Worm (Caenorhabditis elegans): ENCODE measurements around the gene lbp-8.

Gene lbp-8

ce11 chrV:13876529-13876928, 14.0 kb upstream of the lbp-8 start, which contains the start of gene T22G5.1:
TSS of gene T22G5.1 (plus strand) at chrV:13876829.
- TF ChIP-seq attf-5 (GFP tag; optimal IDR thresholded peaks at IDR 0.05): no peak
- TF ChIP-seq K11D2.4 (GFP tag; IDR thresholded peaks at IDR 0.05): no peak
- no peak for TF ChIP-seq hmg-1.2 (GFP tag; IDR thresholded peaks at IDR 0.05)
- no peak for TF ChIP-seq ztf-22 (GFP tag; optimal IDR thresholded peaks at IDR 0.05)
- TF ChIP-seq ztf-3 (GFP tag; optimal IDR thresholded peaks at IDR 0.05): no peak
- TF ChIP-seq hrde-1 (tag; optimal IDR thresholded peaks at IDR 0.05; ENCODE audit: borderline replicate concordance): no peak
- TF ChIP-seq attf-3 (GFP tag; conservative IDR thresholded peaks at IDR 0.05): no peak
- no peak for TF ChIP-seq zfh-2 (GFP tag; conservative IDR thresholded peaks at IDR 0.05)
- no peak for TF ChIP-seq sdz-38 (tag; optimal IDR thresholded peaks at IDR 0.05)
- TF ChIP-seq snpc-4 (GFP tag; optimal IDR thresholded peaks at IDR 0.05): no peak
- no peak for TF ChIP-seq snpc-4 (tag; optimal IDR thresholded peaks at IDR 0.05)
- TF ChIP-seq dox-1 (GFP tag; IDR thresholded peaks at IDR 0.05): no peak
- no peak for TF ChIP-seq lsl-1 (GFP tag; optimal IDR thresholded peaks at IDR 0.05)
- TF ChIP-seq nhr-80 (tag; optimal IDR thresholded peaks at IDR 0.05): no peak
- TF ChIP-seq pha-4 (tag; optimal IDR thresholded peaks at IDR 0.05): no peak
- no peak for TF ChIP-seq tlf-1 (GFP tag; optimal IDR thresholded peaks at IDR 0.05)
- TF ChIP-seq rpc-1 (optimal IDR thresholded peaks at IDR 0.05): no peak
- TF ChIP-seq rpc-1 (tag; optimal IDR thresholded peaks at IDR 0.05): no peak
- TF ChIP-seq Y67H2A.10 (GFP tag; conservative IDR thresholded peaks at IDR 0.05): no peak

ce11 chrV:13878226-13878625, 12.3 kb upstream of the lbp-8 start:
- TF ChIP-seq ceh-100 (GFP tag; IDR thresholded peaks at IDR 0.05): no peak
- no peak for TF ChIP-seq aptf-2 (GFP tag; conservative IDR thresholded peaks at IDR 0.05)
- TF ChIP-seq sea-2 (GFP tag; IDR thresholded peaks at IDR 0.05): no peak
- TF ChIP-seq ztf-28 (GFP tag; IDR thresholded peaks at IDR 0.05): no peak
- TF ChIP-seq Y53G8AR.9 (GFP tag; conservative IDR thresholded peaks at IDR 0.05): no peak
- TF ChIP-seq nhr-80 (tag; optimal IDR thresholded peaks at IDR 0.05): peak; percentile 85

ce11 chrV:13879241-13879640, 11.3 kb upstream of the lbp-8 start, which contains the start of gene lbp-7:
TSS of gene lbp-7 (plus strand) at chrV:13879552.
- TF ChIP-seq akir-1 (GFP tag; optimal IDR thresholded peaks at IDR 0.05) (no peak), nhr-80 (tag; optimal IDR thresholded peaks at IDR 0.05) (peak; percentile 61)

DNA sequence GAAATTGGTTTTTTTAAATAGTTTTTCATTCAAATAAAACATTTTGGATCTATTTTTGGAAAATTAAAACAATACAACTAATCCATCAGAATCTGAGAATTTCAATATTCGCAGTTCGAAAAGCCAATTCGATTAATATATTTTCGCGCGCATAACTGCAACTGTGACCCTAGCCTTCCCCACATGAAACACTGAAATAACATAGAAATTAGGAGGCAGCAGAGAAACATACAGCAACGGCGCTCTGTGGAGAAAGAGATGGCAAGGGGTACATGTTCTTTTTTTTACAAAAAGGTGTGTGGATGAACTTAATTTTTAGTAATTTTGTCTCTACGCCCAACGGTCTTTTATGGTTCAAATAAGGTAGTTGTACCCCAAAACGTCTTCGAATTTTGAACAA, 10.4 kb upstream of the lbp-8 start:
- TF ChIP-seq mcd-1 (GFP tag; IDR thresholded peaks at IDR 0.05): 0 out of 2 replicates have a peak, but pooled peaks have one; percentile 8
- no peak for TF ChIP-seq nhr-27 (tag; optimal IDR thresholded peaks at IDR 0.05)
- TF ChIP-seq hmg-1.2 (GFP tag; IDR thresholded peaks at IDR 0.05): peak; percentile 71; the same call in 1 of the 2 replicates
- no peak for TF ChIP-seq aptf-3 (GFP tag; IDR thresholded peaks at IDR 0.05)

DNA sequence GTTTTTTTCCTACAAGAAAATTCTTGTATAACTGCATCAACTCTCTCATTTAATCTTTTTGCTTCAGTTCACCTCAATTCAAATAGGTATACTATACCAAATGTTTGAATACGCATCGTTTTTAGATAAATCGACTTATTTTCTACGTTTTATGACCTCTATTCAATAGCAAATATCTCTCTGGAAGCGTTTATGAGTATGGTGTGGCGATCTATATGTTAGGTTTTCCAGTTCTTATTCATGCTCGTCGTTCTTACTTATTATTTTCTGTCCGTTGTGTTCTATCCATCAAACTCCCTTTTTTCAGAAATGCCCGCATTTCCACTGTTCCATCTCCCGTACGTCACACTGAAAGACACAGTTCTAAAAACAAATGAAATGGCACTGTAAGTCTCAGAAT, 10.0 kb upstream of the lbp-8 start, which contains the start of gene T22G5.3:
T22G5.3 (plus strand) TSS at position 301 of the 400 bp plus-strand sequence.
- TF ChIP-seq K11D2.4 (GFP tag; IDR thresholded peaks at IDR 0.05) (no peak), chd-7 (tag; optimal IDR thresholded peaks at IDR 0.05) (no peak), zfh-2 (GFP tag; conservative IDR thresholded peaks at IDR 0.05) (no peak), madf-3 (GFP tag; IDR thresholded peaks at IDR 0.05) (no peak), die-1 (tag; optimal IDR thresholded peaks at IDR 0.05) (no peak), ztf-25 (GFP tag; IDR thresholded peaks at IDR 0.05) (no peak), nfya-1 (tag; optimal IDR thresholded peaks at IDR 0.05; ENCODE audit: borderline replicate concordance, insufficient read depth) (no peak), F57C9.4 (tag; optimal IDR thresholded peaks at IDR 0.05) (no peak)
